Worm (Caenorhabditis elegans): ENCODE data around the gene fbxb-15.

- TF ChIP-seq him-1 (tag; optimal IDR thresholded peaks at IDR 0.05) (no peak), W03F9.2 (tag; optimal IDR thresholded peaks at IDR 0.05) (no peak), dao-5 (tag; optimal IDR thresholded peaks at IDR 0.05) (no peak)
Observed at ce11 chrII:1610630-1611029, 42.7 kb downstream of the fbxb-15 start, which contains the start of gene fbxa-163.

Measured in whole organism, L4/young adult.